Fruit fly (Drosophila melanogaster) S2 (cell line): ENCODE data around the gene CG31800.

Experiments
- CG8478 ChIP-seq: fragments of >200 bp; optimal IDR thresholded peaks from 2 replicates; lab custom pipeline; 2018
- CTCF ChIP-seq, 2 experiments: fragments of >200 bp; optimal IDR thresholded peaks; 2 replicates each; lab custom pipeline; 2018

dm6 chr2L:19034213-19034929, at the start of gene CG31800, which contains the start of gene mib2:
- TF ChIP-seq CTCF (optimal IDR thresholded peaks at IDR 0.05; lab: Kevin White, UChicago): no peak
- no peak for TF ChIP-seq CG8478
